Worm (Caenorhabditis elegans) whole organism, late embryonic: Measurements from ENCODE around the gene stc-1.

Experiments used
- ama-1 ChIP-seq: fragments of 150-350 bp; optimal IDR thresholded peaks from 2 replicates; lab custom pipeline; 2014
- ceh-6 ChIP-seq: fragments of 200-800 bp; sonication (Bioruptor generic); optimal IDR thresholded peaks from 2 replicates; lab custom pipeline; 2018; ENCODE audit warnings: mild to moderate bottlenecking, missing genetic modification characterization, missing compliant biosample characterization
- fkh-10 ChIP-seq: fragments of 150-350 bp; optimal IDR thresholded peaks from 2 replicates; lab custom pipeline; 2014; ENCODE audit warnings: missing biosample characterization, missing genetic modification reagents, missing genetic modification characterization
- lim-6 ChIP-seq: sonication (generic microtip); optimal IDR thresholded peaks from 2 replicates; lab custom pipeline; 2016; ENCODE audit warnings: missing genetic modification characterization, missing compliant biosample characterization
- nhr-11 ChIP-seq: fragments of 150-350 bp; optimal IDR thresholded peaks from 2 replicates; lab custom pipeline; 2014; ENCODE audit warnings: missing biosample characterization, missing genetic modification characterization
- ztf-16 ChIP-seq: sonication (generic microtip); optimal IDR thresholded peaks from 2 replicates; lab custom pipeline; 2017; ENCODE audit warnings: missing genetic modification characterization, missing compliant biosample characterization

- TF ChIP-seq nhr-11 (no peak), ama-1 (lab: Kevin White, UChicago) (no peak), ceh-6 (GFP tag; lab: Kevin White, UChicago) (no peak), ztf-16 (tag; lab: Kevin White, UChicago) (no peak), fkh-10 (GFP tag; lab: Kevin White, UChicago) (no peak), lim-6 (tag; lab: Kevin White, UChicago) (no peak)
Measured at ce11 chrII:8588442-8588841, 22.5 kb upstream of the stc-1 start.
